Fruit fly (Drosophila melanogaster) whole organism, embryonic: ENCODE data around the gene wtrw.

Experiments
- CG11398 ChIP-seq: fragments of 200-800 bp; sonication (Bioruptor generic); optimal IDR thresholded peaks from 2 replicates; lab custom pipeline; 2016; ENCODE audit warnings: missing biosample characterization, missing genetic modification characterization
- CG12744 ChIP-seq: fragments of 200-800 bp; sonication (Bioruptor generic); optimal IDR thresholded peaks from 2 replicates; lab custom pipeline; 2016; ENCODE audit warnings: missing biosample characterization, missing genetic modification characterization
- CG14014 ChIP-seq: fragments of 200-800 bp; sonication (Bioruptor generic); IDR thresholded peaks from 2 replicates; pipeline ENCODE4 v1.3.6; 2022; ENCODE audit warnings: missing biosample characterization, missing genetic modification characterization
- CG15073 ChIP-seq: fragments of 200-800 bp; sonication (Bioruptor generic); optimal IDR thresholded peaks from 2 replicates; lab custom pipeline; 2016; ENCODE audit warnings: missing biosample characterization, missing genetic modification characterization
- CG15269 ChIP-seq: fragments of 200-800 bp; sonication (Bioruptor generic); optimal IDR thresholded peaks from 2 replicates; lab custom pipeline; 2018; ENCODE audit warnings: missing biosample characterization, mild to moderate bottlenecking, missing genetic modification characterization, moderate library complexity
- CG16779 ChIP-seq: fragments of 200-800 bp; sonication (Bioruptor generic); IDR thresholded peaks from 2 replicates; pipeline ENCODE4 v1.3.6; 2022; ENCODE audit warnings: missing biosample characterization, missing genetic modification characterization
- CG17385 ChIP-seq: fragments of 200-800 bp; sonication (Bioruptor generic); optimal IDR thresholded peaks from 3 replicates; lab custom pipeline; 2018; ENCODE audit warnings: missing biosample characterization, mild to moderate bottlenecking, missing genetic modification characterization
- CG2116 ChIP-seq: fragments of 200-800 bp; sonication (Bioruptor generic); optimal IDR thresholded peaks from 3 replicates; lab custom pipeline; 2018; ENCODE audit warnings: missing biosample characterization, mild to moderate bottlenecking, missing genetic modification characterization
- CG2678 ChIP-seq: fragments of 200-800 bp; sonication (Bioruptor generic); optimal IDR thresholded peaks from 3 replicates; lab custom pipeline; 2019; ENCODE audit warnings: missing biosample characterization, mild to moderate bottlenecking, missing genetic modification characterization, moderate library complexity
- CG2889 ChIP-seq: fragments of 200-800 bp; sonication (Bioruptor generic); IDR thresholded peaks from 3 replicates; pipeline ENCODE4 v1.3.6; 2022; ENCODE audit warnings: missing biosample characterization, missing genetic modification characterization
- CG30431 ChIP-seq: fragments of 200-800 bp; sonication (Bioruptor generic); optimal IDR thresholded peaks from 2 replicates; lab custom pipeline; 2017; ENCODE audit warnings: missing biosample characterization, missing genetic modification characterization
- CG32767 ChIP-seq: fragments of 200-800 bp; sonication (Bioruptor generic); IDR thresholded peaks from 2 replicates; pipeline ENCODE4 v1.3.6; 2022; ENCODE audit warnings: missing biosample characterization, missing genetic modification characterization
- CG3847 ChIP-seq: fragments of 200-800 bp; sonication (Bioruptor generic); IDR thresholded peaks from 2 replicates; pipeline ENCODE4 v1.3.6; 2022; ENCODE audit warnings: missing biosample characterization, missing genetic modification characterization
- CG5180 ChIP-seq: fragments of 200-800 bp; sonication (Bioruptor generic); optimal IDR thresholded peaks from 3 replicates; lab custom pipeline; 2017; ENCODE audit warnings: missing biosample characterization, missing genetic modification characterization, mild to moderate bottlenecking, moderate library complexity, missing genetic modification reagents
- CG5245 ChIP-seq: fragments of 200-800 bp; sonication (Bioruptor generic); optimal IDR thresholded peaks from 3 replicates; lab custom pipeline; 2016; ENCODE audit warnings: missing biosample characterization, missing genetic modification characterization
- CG6175 ChIP-seq: fragments of 200-800 bp; sonication (Bioruptor generic); IDR thresholded peaks from 3 replicates; pipeline ENCODE4 v1.3.6; 2022; ENCODE audit warnings: missing biosample characterization, missing genetic modification characterization
- CG7928 ChIP-seq: fragments of 200-800 bp; sonication (Bioruptor generic); optimal IDR thresholded peaks from 2 replicates; lab custom pipeline; 2017; ENCODE audit warnings: missing biosample characterization, mild to moderate bottlenecking, missing genetic modification characterization
- CG8924 ChIP-seq: fragments of 200-800 bp; optimal IDR thresholded peaks from 3 replicates; lab custom pipeline; 2019; ENCODE audit warnings: missing biosample characterization, mild to moderate bottlenecking, missing genetic modification characterization, moderate library complexity
- CG9215 ChIP-seq: fragments of 200-800 bp; sonication (Bioruptor generic); IDR thresholded peaks from 2 replicates; pipeline ENCODE4 v1.3.6; 2022; ENCODE audit warnings: missing biosample characterization, missing genetic modification characterization
- CG9817 ChIP-seq: fragments of 200-800 bp; sonication (Bioruptor generic); optimal IDR thresholded peaks from 2 replicates; lab custom pipeline; 2018; ENCODE audit warnings: missing biosample characterization, mild to moderate bottlenecking, missing genetic modification characterization, moderate library complexity
- Chrac-16 ChIP-seq: fragments of 200-800 bp; sonication (Bioruptor generic); optimal IDR thresholded peaks from 3 replicates; lab custom pipeline; 2016; ENCODE audit warnings: missing biosample characterization, missing genetic modification characterization
- Dll ChIP-seq: fragments of 200-800 bp; sonication (Bioruptor generic); IDR thresholded peaks from 4 replicates; pipeline ENCODE4 v1.3.6; 2022; ENCODE audit warnings: missing biosample characterization, missing genetic modification characterization; ENCODE audit not compliant: partially characterized antibody
- Dp ChIP-seq: fragments of 200-800 bp; sonication (Bioruptor generic); optimal IDR thresholded peaks from 2 replicates; lab custom pipeline; 2018; ENCODE audit warnings: missing biosample characterization, mild to moderate bottlenecking, missing genetic modification characterization, moderate library complexity
- E2f2 ChIP-seq: fragments of 200-800 bp; sonication (Bioruptor generic); IDR thresholded peaks from 2 replicates; pipeline ENCODE4 v1.3.6; 2022; ENCODE audit warnings: missing biosample characterization, missing genetic modification characterization
- Gug ChIP-seq: fragments of 200-800 bp; sonication (Bioruptor generic); IDR thresholded peaks from 4 replicates; pipeline ENCODE4 v1.3.6; 2022; ENCODE audit warnings: missing biosample characterization, missing genetic modification characterization
- HmgZ ChIP-seq: fragments of 200-800 bp; sonication (Bioruptor generic); optimal IDR thresholded peaks from 2 replicates; lab custom pipeline; 2018; ENCODE audit warnings: missing biosample characterization, mild to moderate bottlenecking, missing genetic modification characterization
- Hmr ChIP-seq: fragments of 200-800 bp; sonication (Bioruptor generic); optimal IDR thresholded peaks from 3 replicates; lab custom pipeline; 2017; ENCODE audit warnings: mild to moderate bottlenecking, missing biosample characterization, missing genetic modification reagents, missing genetic modification characterization
- Hr3 ChIP-seq: fragments of 200-800 bp; sonication (Bioruptor generic); optimal IDR thresholded peaks from 3 replicates; lab custom pipeline; 2016; ENCODE audit warnings: missing biosample characterization, missing genetic modification characterization
- MESR4 ChIP-seq: fragments of 200-800 bp; sonication (Bioruptor generic); optimal IDR thresholded peaks from 2 replicates; lab custom pipeline; 2018; ENCODE audit warnings: missing biosample characterization, mild to moderate bottlenecking, missing genetic modification characterization, moderate library complexity
- Mrtf ChIP-seq: fragments of 200-800 bp; sonication (Bioruptor generic); IDR thresholded peaks from 3 replicates; pipeline ENCODE4 v1.3.6; 2022; ENCODE audit warnings: missing biosample characterization, missing genetic modification characterization
- Myb ChIP-seq: fragments of 200-800 bp; sonication (Bioruptor generic); optimal IDR thresholded peaks from 2 replicates; lab custom pipeline; 2016; ENCODE audit warnings: missing biosample characterization, missing genetic modification characterization
- Optix ChIP-seq: fragments of 200-800 bp; sonication (Bioruptor generic); IDR thresholded peaks from 3 replicates; pipeline ENCODE4 v1.3.6; 2022; ENCODE audit warnings: missing biosample characterization, missing genetic modification characterization
- Six4 ChIP-seq: fragments of 200-800 bp; sonication (Bioruptor generic); optimal IDR thresholded peaks from 2 replicates; lab custom pipeline; 2016; ENCODE audit warnings: missing biosample characterization, missing genetic modification characterization
- Xrp1 ChIP-seq: fragments of 200-800 bp; sonication (Bioruptor generic); IDR thresholded peaks from 2 replicates; pipeline ENCODE4 v1.3.6; 2022; ENCODE audit warnings: missing biosample characterization, missing genetic modification characterization
- ash1 ChIP-seq: fragments of 200-800 bp; sonication (Bioruptor generic); optimal IDR thresholded peaks from 2 replicates; lab custom pipeline; 2018; ENCODE audit warnings: missing biosample characterization, mild to moderate bottlenecking, missing genetic modification characterization
- chif ChIP-seq, 2 experiments: fragments of 200-800 bp; sonication (Bioruptor generic); optimal IDR thresholded peaks; 3 replicates each; lab custom pipeline; 2016; ENCODE audit warnings: missing biosample characterization in 2 of 2, missing genetic modification characterization in 2 of 2
- dysf ChIP-seq: fragments of 200-800 bp; sonication (Bioruptor generic); IDR thresholded peaks from 3 replicates; pipeline ENCODE4 v1.3.6; 2022; ENCODE audit warnings: missing biosample characterization, missing genetic modification characterization
- ems ChIP-seq: fragments of 200-800 bp; sonication (Bioruptor generic); optimal IDR thresholded peaks from 3 replicates; lab custom pipeline; 2016; ENCODE audit warnings: missing biosample characterization, missing genetic modification characterization
- eyg ChIP-seq: fragments of 200-800 bp; sonication (Bioruptor generic); optimal IDR thresholded peaks from 3 replicates; lab custom pipeline; 2016; ENCODE audit warnings: missing biosample characterization, missing genetic modification characterization
- fru ChIP-seq: fragments of >200 bp; optimal IDR thresholded peaks from 2 replicates; lab custom pipeline; 2017
- gfzf ChIP-seq: fragments of 200-800 bp; sonication (Bioruptor generic); optimal IDR thresholded peaks from 2 replicates; lab custom pipeline; 2016; ENCODE audit warnings: missing biosample characterization, mild to moderate bottlenecking, missing genetic modification characterization, moderate library complexity
- lbe ChIP-seq: fragments of 200-800 bp; sonication (Bioruptor generic); optimal IDR thresholded peaks from 2 replicates; lab custom pipeline; 2016; ENCODE audit warnings: missing biosample characterization, mild to moderate bottlenecking, missing genetic modification characterization
- mam ChIP-seq: fragments of 200-800 bp; sonication (Bioruptor generic); optimal IDR thresholded peaks from 3 replicates; lab custom pipeline; 2016; ENCODE audit warnings: missing biosample characterization, missing genetic modification characterization
- onecut ChIP-seq: fragments of 200-800 bp; sonication (Bioruptor generic); IDR thresholded peaks from 2 replicates; pipeline ENCODE4 v1.3.6; 2022; ENCODE audit warnings: missing biosample characterization, missing genetic modification characterization
- pho ChIP-seq: fragments of 200-800 bp; sonication (Bioruptor generic); optimal IDR thresholded peaks from 2 replicates; lab custom pipeline; 2016; ENCODE audit warnings: missing biosample characterization, missing genetic modification characterization
- phol ChIP-seq: fragments of 200-800 bp; sonication (Bioruptor generic); optimal IDR thresholded peaks from 3 replicates; lab custom pipeline; 2018; ENCODE audit warnings: missing biosample characterization, mild to moderate bottlenecking, missing genetic modification characterization, moderate library complexity
- seq ChIP-seq: fragments of 200-800 bp; sonication (Bioruptor generic); IDR thresholded peaks from 2 replicates; pipeline ENCODE4 v1.3.6; 2022; ENCODE audit warnings: missing biosample characterization, missing genetic modification characterization
- sug ChIP-seq: fragments of 200-800 bp; optimal IDR thresholded peaks from 2 replicates; lab custom pipeline; 2019; ENCODE audit warnings: missing biosample characterization, mild to moderate bottlenecking, missing genetic modification characterization, moderate library complexity
- twi ChIP-seq: fragments of 200-800 bp; optimal IDR thresholded peaks from 2 replicates; lab custom pipeline; 2019; ENCODE audit warnings: missing biosample characterization, mild to moderate bottlenecking, missing genetic modification characterization, moderate library complexity
- tx ChIP-seq: fragments of 200-800 bp; sonication (Bioruptor generic); optimal IDR thresholded peaks from 2 replicates; lab custom pipeline; 2016; ENCODE audit warnings: missing biosample characterization, missing genetic modification characterization
- vnd ChIP-seq: fragments of 200-800 bp; sonication (Bioruptor generic); IDR thresholded peaks from 3 replicates; pipeline ENCODE4 v1.3.6; 2022; ENCODE audit warnings: missing biosample characterization, missing genetic modification characterization; ENCODE audit not compliant: partially characterized antibody
- yki ChIP-seq: fragments of >200 bp; optimal IDR thresholded peaks from 3 replicates; lab custom pipeline; 2018

wtrw gene

dm6 chr3R:7886859-7887190, 4.3 kb upstream of the wtrw start, which contains the start of gene ArgRS-m (continued):
- TF ChIP-seq twi (tag; lab: Kevin White, UChicago) (no peak), yki (lab: Kevin White, UChicago) (no peak), Optix (GFP tag; lab: Robert Waterston, UW) (no peak), dysf (GFP tag; lab: Robert Waterston, UW) (peak; percentile 43; the same call in 1 of the 3 replicates), Dp (GFP tag; lab: Kevin White, UChicago) (peak; percentile 52), E2f2 (GFP tag; lab: Robert Waterston, UW) (peak; percentile 59), vnd (GFP tag; lab: Robert Waterston, UW) (no peak), CG9215 (GFP tag; lab: Robert Waterston, UW) (peak; percentile 41; the same call in 1 of the 2 replicates), Six4 (peak; percentile 23), Hmr (GFP tag; lab: Kevin White, UChicago) (peak; percentile 65), Myb (GFP tag; lab: Kevin White, UChicago) (peak; percentile 60), Gug (GFP tag; lab: Robert Waterston, UW) (peak; percentile 40; the same call in 2 of the 4 replicates), CG2116 (GFP tag; lab: Kevin White, UChicago) (peak; percentile 49), ems (GFP tag; lab: Kevin White, UChicago) (peak; percentile 69), Chrac-16 (peak; percentile 7), fru (lab: Kevin White, UChicago) (no peak), CG16779 (GFP tag; lab: Robert Waterston, UW) (no peak), ash1 (GFP tag; lab: Kevin White, UChicago) (no peak), CG32767 (0 out of 2 replicates have a peak, but pooled peaks have one; percentile 47), CG7928 (GFP tag; lab: Kevin White, UChicago) (peak; percentile 26), CG5245 (no peak), CG14014 (GFP tag; lab: Robert Waterston, UW) (peak; percentile 67), tx (GFP tag; lab: Kevin White, UChicago) (peak; percentile 65), CG11398 (GFP tag; lab: Kevin White, UChicago) (peak; percentile 5), sug (tag; lab: Kevin White, UChicago) (peak; percentile 44), Dll (GFP tag; lab: Robert Waterston, UW) (peak; percentile 49; the same call in 1 of the 4 replicates), Mrtf (no peak), phol (tag; lab: Kevin White, UChicago) (peak; percentile 38), CG3847 (GFP tag; lab: Robert Waterston, UW) (peak; percentile 62; the same call in 1 of the 2 replicates), pho (peak; percentile 76), CG12744 (GFP tag; lab: Kevin White, UChicago) (peak; percentile 43), CG6175 (GFP tag; lab: Robert Waterston, UW) (0 out of 3 replicates have a peak, but pooled peaks have one; percentile 40), mam (GFP tag; lab: Kevin White, UChicago) (peak; percentile 66), eyg (GFP tag; lab: Kevin White, UChicago) (peak; percentile 36), CG8924 (peak; percentile 43), CG15269 (tag; lab: Kevin White, UChicago) (peak; percentile 45), CG5180 (GFP tag; lab: Kevin White, UChicago) (no peak), Hr3 (peak; percentile 47), CG15073 (GFP tag; lab: Kevin White, UChicago) (no peak), CG17385 (GFP tag; lab: Kevin White, UChicago) (peak; percentile 13), CG2678 (tag; lab: Kevin White, UChicago) (peak; percentile 41), seq (GFP tag; lab: Robert Waterston, UW) (no peak; the same call in 1 of the 2 replicates), onecut (GFP tag; lab: Robert Waterston, UW) (no peak), HmgZ (tag; lab: Kevin White, UChicago) (peak; percentile 65), CG30431 (no peak), chif (GFP tag; optimal IDR thresholded peaks at IDR 0.05; lab: Kevin White, UChicago) (peak in 1 of 2 experiments; percentile 9), CG9817 (tag; lab: Kevin White, UChicago) (peak; percentile 48), Xrp1 (GFP tag; lab: Robert Waterston, UW) (peak; percentile 16; the same call in 1 of the 2 replicates), lbe (GFP tag; lab: Kevin White, UChicago) (no peak), CG2889 (GFP tag; lab: Robert Waterston, UW) (0 out of 3 replicates have a peak, but pooled peaks have one; percentile 14), gfzf (GFP tag; lab: Kevin White, UChicago) (peak; percentile 83), MESR4 (GFP tag; lab: Kevin White, UChicago) (peak; percentile 11)
